Worm (Caenorhabditis elegans) whole organism, mixed stage, embryonic: ENCODE measurements around the gene sir-2.2.

ENCODE experiments used
- mep-1 ChIP-seq: fragments of 150-350 bp; optimal IDR thresholded peaks from 2 replicates; lab custom pipeline; 2017; ENCODE audit warnings: missing biosample characterization, missing genetic modification reagents, missing genetic modification characterization, inconsistent platforms
- unc-62 ChIP-seq: fragments of 150-350 bp; optimal IDR thresholded peaks from 2 replicates; lab custom pipeline; 2014; ENCODE audit warnings: missing biosample characterization, missing genetic modification reagents, missing genetic modification characterization
- ztf-11 ChIP-seq: fragments of 150-350 bp; optimal IDR thresholded peaks from 2 replicates; lab custom pipeline; 2014; ENCODE audit warnings: missing biosample characterization, missing genetic modification characterization

ce11 chrX:13324326-13324725, 3.5 kb upstream of the sir-2.2 start:
- TF ChIP-seq ztf-11 (tag; lab: Kevin White, UChicago): no peak
- TF ChIP-seq unc-62 (GFP tag; lab: Kevin White, UChicago): no peak
- no peak for TF ChIP-seq mep-1 (tag; lab: Kevin White, UChicago)
